Fruit fly (Drosophila melanogaster) whole organism, embryonic: ENCODE results near the gene CG32053.

Source experiments
- Aef1 ChIP-seq: fragments of 200-800 bp; sonication (Bioruptor generic); IDR thresholded peaks from 3 replicates; pipeline ENCODE4 v1.3.6; 2022; ENCODE audit warnings: missing biosample characterization, missing genetic modification characterization
- C15 ChIP-seq: fragments of 200-800 bp; sonication (Bioruptor generic); IDR thresholded peaks from 3 replicates; pipeline ENCODE4 v1.3.6; 2022; ENCODE audit warnings: missing biosample characterization, missing genetic modification characterization
- CG10321 ChIP-seq: fragments of 200-800 bp; sonication (Bioruptor generic); IDR thresholded peaks from 2 replicates; pipeline ENCODE4 v1.3.6; 2022; ENCODE audit warnings: missing biosample characterization, missing genetic modification characterization
- CG10431 ChIP-seq: fragments of 200-800 bp; sonication (Bioruptor generic); optimal IDR thresholded peaks from 3 replicates; lab custom pipeline; 2018; ENCODE audit warnings: missing biosample characterization, mild to moderate bottlenecking, missing genetic modification characterization
- CG11093 ChIP-seq: fragments of 200-800 bp; sonication (Bioruptor generic); IDR thresholded peaks from 3 replicates; pipeline ENCODE4 v1.3.6; 2022; ENCODE audit warnings: missing biosample characterization, missing genetic modification characterization
- CG11456 ChIP-seq: fragments of 200-800 bp; sonication (Bioruptor generic); IDR thresholded peaks from 3 replicates; pipeline ENCODE4 v1.3.6; 2022; ENCODE audit warnings: missing biosample characterization, missing genetic modification characterization
- CG11560 ChIP-seq: fragments of 200-800 bp; sonication (Bioruptor generic); IDR thresholded peaks from 3 replicates; pipeline ENCODE4 v1.3.6; 2022; ENCODE audit warnings: missing biosample characterization, missing genetic modification characterization
- CG12155 ChIP-seq: fragments of 200-800 bp; sonication (Bioruptor generic); optimal IDR thresholded peaks from 3 replicates; lab custom pipeline; 2016; ENCODE audit warnings: missing biosample characterization, missing genetic modification characterization
- CG13287 ChIP-seq: fragments of 200-800 bp; sonication (Bioruptor generic); IDR thresholded peaks from 2 replicates; pipeline ENCODE4 v1.3.6; 2022; ENCODE audit warnings: missing biosample characterization, missing genetic modification characterization; ENCODE audit not compliant: partially characterized antibody
- CG18476 ChIP-seq: fragments of 200-800 bp; sonication (Bioruptor generic); optimal IDR thresholded peaks from 2 replicates; lab custom pipeline; 2016; ENCODE audit warnings: missing biosample characterization, mild to moderate bottlenecking, missing genetic modification characterization
- CG4617 ChIP-seq: fragments of 200-800 bp; sonication (Bioruptor generic); optimal IDR thresholded peaks from 3 replicates; lab custom pipeline; 2016; ENCODE audit warnings: missing biosample characterization, missing genetic modification characterization, borderline replicate concordance
- CG8290 ChIP-seq, 3 experiments: fragments of 200-800 bp; sonication (Bioruptor generic); optimal IDR thresholded peaks; 2 replicates each; lab custom pipeline; 2016 to 2019; ENCODE audit warnings: missing biosample characterization in 3 of 3, missing genetic modification characterization in 3 of 3, mild to moderate bottlenecking in 2 of 3, moderate library complexity in 1 of 3
- CG8924 ChIP-seq: fragments of 200-800 bp; optimal IDR thresholded peaks from 3 replicates; lab custom pipeline; 2019; ENCODE audit warnings: missing biosample characterization, mild to moderate bottlenecking, missing genetic modification characterization, moderate library complexity
- CG9727 ChIP-seq: fragments of 200-800 bp; sonication (Bioruptor generic); optimal IDR thresholded peaks from 3 replicates; lab custom pipeline; 2017; ENCODE audit warnings: missing biosample characterization, mild to moderate bottlenecking, missing genetic modification characterization
- CG9932 ChIP-seq: fragments of 200-800 bp; sonication (Bioruptor generic); IDR thresholded peaks from 2 replicates; pipeline ENCODE4 v1.3.6; 2022; ENCODE audit warnings: missing biosample characterization, missing genetic modification characterization
- D ChIP-seq, 2 experiments: fragments of 200-800 bp in 1 of 2; fragments of >200 bp in 1 of 2; sonication (Bioruptor generic) in 1 of 2; optimal IDR thresholded peaks; 2 replicates in 1 of 2; 3 replicates in 1 of 2; lab custom pipeline; 2017; ENCODE audit warnings: mild to moderate bottlenecking in 1 of 2, missing biosample characterization in 1 of 2, missing genetic modification characterization in 1 of 2, missing genetic modification reagents in 1 of 2
- Ets65A ChIP-seq: fragments of 200-800 bp; sonication (Bioruptor generic); peaks from one replicate; lab custom pipeline; 2016; ENCODE audit warnings: missing biosample characterization, missing genetic modification characterization
- GATAe ChIP-seq: fragments of 200-800 bp; sonication (Bioruptor generic); conservative IDR thresholded peaks from 2 replicates; pipeline ENCODE4 v1.3.6; 2022; ENCODE audit warnings: missing biosample characterization, missing genetic modification characterization
- HLH4C ChIP-seq: fragments of 200-800 bp; sonication (Bioruptor generic); IDR thresholded peaks from 3 replicates; pipeline ENCODE4 v1.3.6; 2022; ENCODE audit warnings: missing biosample characterization, missing genetic modification characterization; ENCODE audit not compliant: partially characterized antibody
- Jarid2 ChIP-seq: fragments of 200-800 bp; sonication (Bioruptor generic); optimal IDR thresholded peaks from 3 replicates; lab custom pipeline; 2017; ENCODE audit warnings: mild to moderate bottlenecking, missing biosample characterization, missing genetic modification reagents, missing genetic modification characterization
- Lpt ChIP-seq: fragments of >200 bp; optimal IDR thresholded peaks from 2 replicates; lab custom pipeline; 2018; ENCODE audit warnings: missing biosample characterization, missing genetic modification characterization
- MESR4 ChIP-seq: fragments of 200-800 bp; sonication (Bioruptor generic); optimal IDR thresholded peaks from 2 replicates; lab custom pipeline; 2018; ENCODE audit warnings: missing biosample characterization, mild to moderate bottlenecking, missing genetic modification characterization, moderate library complexity
- Max ChIP-seq: fragments of 200-800 bp; sonication (Bioruptor generic); optimal IDR thresholded peaks from 2 replicates; lab custom pipeline; 2016; ENCODE audit warnings: missing biosample characterization, mild to moderate bottlenecking, missing genetic modification characterization
- Mes4 ChIP-seq: fragments of 200-800 bp; sonication (Bioruptor generic); optimal IDR thresholded peaks from 2 replicates; lab custom pipeline; 2016; ENCODE audit warnings: missing biosample characterization, missing genetic modification characterization
- Nf-YA ChIP-seq: fragments of 200-800 bp; sonication (Bioruptor generic); IDR thresholded peaks from 2 replicates; pipeline ENCODE4 v1.3.6; 2022; ENCODE audit warnings: missing biosample characterization, missing genetic modification characterization
- Pdp1 ChIP-seq, 2 experiments: fragments of 200-800 bp; sonication (Bioruptor generic); optimal IDR thresholded peaks; 3 replicates each; lab custom pipeline; 2016; ENCODE audit warnings: missing biosample characterization in 2 of 2, missing genetic modification characterization in 2 of 2, mild to moderate bottlenecking in 1 of 2, moderate library complexity in 1 of 2
- Sox102F ChIP-seq: fragments of 200-800 bp; sonication (Bioruptor generic); optimal IDR thresholded peaks from 2 replicates; lab custom pipeline; 2018; ENCODE audit warnings: missing biosample characterization, mild to moderate bottlenecking, missing genetic modification characterization, moderate library complexity
- Xbp1 ChIP-seq: fragments of 200-800 bp; sonication (Bioruptor generic); optimal IDR thresholded peaks from 3 replicates; lab custom pipeline; 2016; ENCODE audit warnings: missing biosample characterization, mild to moderate bottlenecking, missing genetic modification characterization
- YL-1 ChIP-seq: fragments of 200-800 bp; sonication (Bioruptor generic); optimal IDR thresholded peaks from 3 replicates; lab custom pipeline; 2017; ENCODE audit warnings: missing biosample characterization, mild to moderate bottlenecking, missing genetic modification characterization
- amos ChIP-seq: fragments of 200-800 bp; sonication (Bioruptor generic); IDR thresholded peaks from 2 replicates; pipeline ENCODE4 v1.3.6; 2022; ENCODE audit warnings: missing biosample characterization, missing genetic modification characterization; ENCODE audit not compliant: partially characterized antibody
- cg ChIP-seq: fragments of 200-800 bp; sonication (Bioruptor generic); optimal IDR thresholded peaks from 3 replicates; lab custom pipeline; 2019; ENCODE audit warnings: missing biosample characterization, mild to moderate bottlenecking, missing genetic modification characterization, moderate library complexity
- chinmo ChIP-seq: fragments of 200-800 bp; sonication (Bioruptor generic); IDR thresholded peaks from 4 replicates; pipeline ENCODE4 v1.3.6; 2022; ENCODE audit warnings: missing biosample characterization, missing genetic modification characterization; ENCODE audit not compliant: partially characterized antibody
- crol ChIP-seq: fragments of 200-800 bp; sonication (Bioruptor generic); IDR thresholded peaks from 2 replicates; pipeline ENCODE4 v1.3.6; 2022; ENCODE audit warnings: missing biosample characterization, missing genetic modification characterization
- dan ChIP-seq: fragments of 200-800 bp; sonication (Bioruptor generic); IDR thresholded peaks from 2 replicates; pipeline ENCODE4 v1.3.6; 2022; ENCODE audit warnings: missing biosample characterization, missing genetic modification characterization
- dimm ChIP-seq: fragments of 200-800 bp; sonication (Bioruptor generic); IDR thresholded peaks from 2 replicates; pipeline ENCODE4 v1.3.6; 2022; ENCODE audit warnings: missing biosample characterization, missing genetic modification characterization
- esg ChIP-seq: fragments of 200-800 bp; sonication (Bioruptor generic); conservative IDR thresholded peaks from 2 replicates; pipeline ENCODE4 v1.3.6; 2022; ENCODE audit warnings: missing biosample characterization, missing genetic modification characterization
- exex ChIP-seq: fragments of 200-800 bp; sonication (Bioruptor generic); optimal IDR thresholded peaks from 4 replicates; lab custom pipeline; 2018; ENCODE audit warnings: missing biosample characterization, mild to moderate bottlenecking, missing genetic modification characterization, moderate library complexity
- grn ChIP-seq: fragments of 200-800 bp; sonication (Bioruptor generic); optimal IDR thresholded peaks from 3 replicates; lab custom pipeline; 2017; ENCODE audit warnings: missing biosample characterization, missing genetic modification characterization
- gt ChIP-seq: fragments of 200-800 bp; sonication (Bioruptor generic); IDR thresholded peaks from 2 replicates; pipeline ENCODE4 v1.3.6; 2022; ENCODE audit warnings: missing biosample characterization, missing genetic modification characterization
- klu ChIP-seq: fragments of 200-800 bp; sonication (Bioruptor generic); IDR thresholded peaks from 2 replicates; pipeline ENCODE4 v1.3.6; 2022; ENCODE audit warnings: missing biosample characterization, missing genetic modification characterization
- knrl ChIP-seq: fragments of 200-800 bp; sonication (Bioruptor generic); IDR thresholded peaks from 3 replicates; pipeline ENCODE4 v1.3.6; 2022; ENCODE audit warnings: missing biosample characterization, missing genetic modification characterization; ENCODE audit not compliant: partially characterized antibody
- luna ChIP-seq: fragments of 200-800 bp; sonication (Bioruptor generic); optimal IDR thresholded peaks from 2 replicates; lab custom pipeline; 2016; ENCODE audit warnings: missing biosample characterization, missing genetic modification characterization
- mirr ChIP-seq: fragments of 200-800 bp; sonication (Bioruptor generic); optimal IDR thresholded peaks from 3 replicates; lab custom pipeline; 2018; ENCODE audit warnings: missing biosample characterization, mild to moderate bottlenecking, missing genetic modification characterization
- sqz ChIP-seq: fragments of 200-800 bp; sonication (Bioruptor generic); optimal IDR thresholded peaks from 3 replicates; lab custom pipeline; 2018; ENCODE audit warnings: missing biosample characterization, mild to moderate bottlenecking, missing genetic modification characterization
- sug ChIP-seq: fragments of 200-800 bp; optimal IDR thresholded peaks from 2 replicates; lab custom pipeline; 2019; ENCODE audit warnings: missing biosample characterization, mild to moderate bottlenecking, missing genetic modification characterization, moderate library complexity
- zen ChIP-seq: fragments of 200-800 bp; sonication (Bioruptor generic); optimal IDR thresholded peaks from 3 replicates; lab custom pipeline; 2018; ENCODE audit warnings: missing biosample characterization, mild to moderate bottlenecking, missing genetic modification characterization, moderate library complexity

Gene CG32053

DNA sequence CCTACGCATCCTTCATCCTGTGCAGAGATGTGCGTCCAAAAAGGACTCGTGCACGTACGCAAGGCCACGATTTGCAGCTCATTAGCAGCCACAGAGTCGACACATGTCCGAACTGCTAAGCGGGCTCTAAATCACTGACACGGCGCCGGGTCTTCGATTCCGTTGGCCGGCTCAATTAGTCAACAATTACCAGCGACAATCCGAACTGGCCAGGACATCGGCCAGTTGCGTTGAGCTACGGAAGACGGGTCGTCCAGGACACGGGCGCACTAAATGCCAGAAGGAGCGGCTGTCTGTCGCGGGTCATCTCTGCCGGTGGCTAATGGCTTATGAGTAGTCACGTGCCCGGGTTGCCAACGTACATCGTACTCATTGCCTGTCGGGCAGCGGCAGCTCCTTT lies 13.7 kb upstream of the CG32053 start:
- TF ChIP-seq CG11456 (GFP tag; lab: Robert Waterston, UW), result 0 out of 3 replicates have a peak, but pooled peaks have one; percentile 54
- 0 out of 2 replicates have a peak, but pooled peaks have one; percentile 19 for TF ChIP-seq CG9932
- TF ChIP-seq zen (tag; lab: Kevin White, UChicago), result peak; percentile 64
- no peak for TF ChIP-seq C15

dm6 chr3L:10100781-10101180 lies 8.6 kb upstream of the CG32053 start, which contains the start of gene CG42826:
Gene CG42826 (minus strand): TSS chr3L:10100881.
- no peak for TF ChIP-seq esg (GFP tag; lab: Robert Waterston, UW)
- TF ChIP-seq cg, result no peak
- no peak for TF ChIP-seq Pdp1 (GFP tag; optimal IDR thresholded peaks at IDR 0.05; lab: Kevin White, UChicago)
- no peak for TF ChIP-seq knrl
- no peak for TF ChIP-seq Aef1 (GFP tag; lab: Robert Waterston, UW)
- TF ChIP-seq klu (GFP tag; lab: Robert Waterston, UW), result no peak
- no peak for TF ChIP-seq CG9727 (GFP tag; lab: Kevin White, UChicago)
- no peak for TF ChIP-seq CG10321 (GFP tag; lab: Robert Waterston, UW)
- no peak for TF ChIP-seq CG11093 (GFP tag; lab: Robert Waterston, UW)

DNA sequence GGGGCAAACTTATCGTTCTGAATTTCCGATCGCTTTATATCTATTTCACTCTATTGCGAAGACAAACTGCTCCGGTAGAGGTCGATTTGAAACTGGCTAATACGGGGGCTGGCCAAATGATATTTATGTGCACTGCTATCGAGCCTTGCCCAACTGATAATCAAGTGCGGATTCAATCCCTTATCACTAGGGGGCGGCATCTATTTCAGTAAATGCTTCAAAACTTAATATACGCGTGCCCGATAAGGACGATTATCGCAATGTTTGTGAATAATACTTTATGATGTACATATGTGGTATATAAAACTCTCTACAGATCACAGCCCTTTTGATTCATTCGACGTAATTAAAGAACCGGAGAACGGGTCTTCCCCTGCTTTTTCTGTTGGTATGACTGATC lies 5.9 kb upstream of the CG32053 start, which contains the start of gene Srg2:
TSS of gene Srg2 (minus strand) at position 101 of the 400 bp plus-strand sequence.
- TF ChIP-seq crol (GFP tag; lab: Robert Waterston, UW) (no peak), gt (GFP tag; lab: Robert Waterston, UW) (no peak), Sox102F (GFP tag; lab: Kevin White, UChicago) (no peak), dan (GFP tag; lab: Robert Waterston, UW) (no peak), CG8924 (tag; lab: Kevin White, UChicago) (no peak), Ets65A (GFP tag; lab: Kevin White, UChicago) (peak; percentile 86), YL-1 (GFP tag; lab: Kevin White, UChicago) (no peak)

dm6 chr3L:10094722-10095121 lies 2.6 kb upstream of the CG32053 start, which contains the start of gene CG32054:
Gene CG32054 (minus strand): TSS chr3L:10094738.
- TF ChIP-seq CG13287 (GFP tag; lab: Robert Waterston, UW) (no peak), CG8290 (GFP tag; optimal IDR thresholded peaks at IDR 0.05; lab: Kevin White, UChicago) (no peak), CG8290 (tag; optimal IDR thresholded peaks at IDR 0.05; lab: Kevin White, UChicago) (peak in 1 of 2 experiments; percentile 1), grn (GFP tag; lab: Kevin White, UChicago) (peak; percentile 60), Xbp1 (GFP tag; lab: Kevin White, UChicago) (no peak), Mes4 (no peak), sqz (no peak), dimm (no peak), CG12155 (GFP tag; lab: Kevin White, UChicago) (no peak), CG18476 (GFP tag; lab: Kevin White, UChicago) (no peak), CG10431 (GFP tag; lab: Kevin White, UChicago) (peak; percentile 64), Lpt (no peak), HLH4C (GFP tag; lab: Robert Waterston, UW) (no peak), luna (no peak), sug (peak; percentile 98), CG11560 (tag; lab: Robert Waterston, UW) (no peak), Nf-YA (GFP tag; lab: Robert Waterston, UW) (no peak), MESR4 (GFP tag; lab: Kevin White, UChicago) (no peak), GATAe (GFP tag; lab: Robert Waterston, UW) (peak; percentile 70), exex (tag; lab: Kevin White, UChicago) (peak; percentile 67), D (optimal IDR thresholded peaks at IDR 0.05; lab: Kevin White, UChicago) (no peak), D (GFP tag; optimal IDR thresholded peaks at IDR 0.05; lab: Kevin White, UChicago) (no peak), CG4617 (no peak), chinmo (GFP tag; lab: Robert Waterston, UW) (0 out of 4 replicates have a peak, but pooled peaks have one; percentile 26), mirr (GFP tag; lab: Kevin White, UChicago) (peak; percentile 83), amos (GFP tag; lab: Robert Waterston, UW) (no peak), Max (GFP tag; lab: Kevin White, UChicago) (no peak), Jarid2 (GFP tag; lab: Kevin White, UChicago) (peak; percentile 28)
